Worm (Caenorhabditis elegans): Measurements from ENCODE around the gene Y113G7B.28.
A peak's percentile ranks its signal among the peaks of the same experiment; 100 is the strongest.

The Y113G7B.28 gene

ce11 chrV:20195451-20196036, at the start of gene Y113G7B.28, which contains the start of gene srh-217:
TSS of gene Y113G7B.28 (plus strand) at chrV:20195986.
TSS of gene srh-217 (minus strand) at chrV:20195551.
- TF ChIP-seq C34F6.9 (tag; optimal IDR thresholded peaks at IDR 0.05) (no peak), Y55F3AM.14 (GFP tag; optimal IDR thresholded peaks at IDR 0.05) (no peak), unc-39 (tag; optimal IDR thresholded peaks at IDR 0.05) (no peak), nhr-6 (tag; optimal IDR thresholded peaks at IDR 0.05) (no peak), ztf-4 (tag; optimal IDR thresholded peaks at IDR 0.05) (no peak), skn-1 (tag; optimal IDR thresholded peaks at IDR 0.05) (no peak), ceh-82 (tag; optimal IDR thresholded peaks at IDR 0.05) (no peak), nhr-23 (tag; optimal IDR thresholded peaks at IDR 0.05) (no peak), ztf-11 (tag; optimal IDR thresholded peaks at IDR 0.05) (no peak), nhr-237 (tag; optimal IDR thresholded peaks at IDR 0.05) (no peak), mdl-1 (tag; optimal IDR thresholded peaks at IDR 0.05) (no peak), mbf-1 (tag; optimal IDR thresholded peaks at IDR 0.05) (no peak), nhr-10 (tag; optimal IDR thresholded peaks at IDR 0.05) (no peak), nhr-25 (tag; optimal IDR thresholded peaks at IDR 0.05) (no peak), sem-4 (tag; optimal IDR thresholded peaks at IDR 0.05) (no peak), crh-2 (tag; optimal IDR thresholded peaks at IDR 0.05) (no peak), zag-1 (tag; optimal IDR thresholded peaks at IDR 0.05) (no peak), fos-1 (tag; optimal IDR thresholded peaks at IDR 0.05) (no peak), elt-1 (tag; optimal IDR thresholded peaks at IDR 0.05) (no peak), ama-1 (optimal IDR thresholded peaks at IDR 0.05) (no peak)

- peak; percentile 75 for TF ChIP-seq fos-1 (tag; optimal IDR thresholded peaks at IDR 0.05)
- TF ChIP-seq Y55F3AM.14 (GFP tag; optimal IDR thresholded peaks at IDR 0.05), result no peak
- TF ChIP-seq egl-27 (tag; optimal IDR thresholded peaks at IDR 0.05), result no peak
- TF ChIP-seq lin-13 (GFP tag; optimal IDR thresholded peaks at IDR 0.05), result no peak
- no peak for TF ChIP-seq skn-1 (tag; optimal IDR thresholded peaks at IDR 0.05)
- TF ChIP-seq nhr-11 (tag; optimal IDR thresholded peaks at IDR 0.05), result no peak
- no peak for TF ChIP-seq lin-11 (tag; optimal IDR thresholded peaks at IDR 0.05)
- TF ChIP-seq ztf-11 (tag; optimal IDR thresholded peaks at IDR 0.05), result no peak
- TF ChIP-seq sma-9 (GFP tag; optimal IDR thresholded peaks at IDR 0.05), result no peak
- TF ChIP-seq sma-9 (tag; optimal IDR thresholded peaks at IDR 0.05), result no peak
- no peak for TF ChIP-seq peb-1 (tag; optimal IDR thresholded peaks at IDR 0.05)
- TF ChIP-seq snpc-4 (tag; optimal IDR thresholded peaks at IDR 0.05), result no peak
- TF ChIP-seq gmeb-1 (tag; optimal IDR thresholded peaks at IDR 0.05), result peak; percentile 35
- TF ChIP-seq nhr-23 (tag; optimal IDR thresholded peaks at IDR 0.05), result no peak
- TF ChIP-seq unc-62 (GFP tag; optimal IDR thresholded peaks at IDR 0.05), result no peak
Observed at ce11 chrV:20147662-20148245, 48.0 kb upstream of the Y113G7B.28 start, which contains the start of gene Y113G7A.13. TSS of gene Y113G7A.13 (plus strand) at chrV:20148195.

- no peak for TF ChIP-seq ZK546.5 (tag; optimal IDR thresholded peaks at IDR 0.05)
- no peak for TF ChIP-seq lin-13 (GFP tag; optimal IDR thresholded peaks at IDR 0.05)
- TF ChIP-seq nhr-11 (tag; optimal IDR thresholded peaks at IDR 0.05), result no peak
- no peak for TF ChIP-seq nhr-129 (tag; optimal IDR thresholded peaks at IDR 0.05)
- no peak for TF ChIP-seq mbf-1 (tag; optimal IDR thresholded peaks at IDR 0.05)
- no peak for TF ChIP-seq unc-62 (GFP tag; optimal IDR thresholded peaks at IDR 0.05)
- no peak for TF ChIP-seq mdl-1 (tag; optimal IDR thresholded peaks at IDR 0.05)
- TF ChIP-seq Y55F3AM.14 (GFP tag; optimal IDR thresholded peaks at IDR 0.05), result no peak
- TF ChIP-seq elt-3 (tag; optimal IDR thresholded peaks at IDR 0.05), result no peak
Observed at ce11 chrV:20151432-20151831, 44.4 kb upstream of the Y113G7B.28 start, which contains the start of gene F19B2.7. TSS of gene F19B2.7 (plus strand) at chrV:20151732.

- TF ChIP-seq fos-1 (tag; optimal IDR thresholded peaks at IDR 0.05), result no peak
- TF ChIP-seq nhr-25 (tag; optimal IDR thresholded peaks at IDR 0.05), result no peak
- TF ChIP-seq sma-9 (GFP tag; optimal IDR thresholded peaks at IDR 0.05), result no peak
- no peak for TF ChIP-seq sma-9 (tag; optimal IDR thresholded peaks at IDR 0.05)
- TF ChIP-seq elt-3 (tag; optimal IDR thresholded peaks at IDR 0.05), result no peak
- TF ChIP-seq skn-1 (tag; optimal IDR thresholded peaks at IDR 0.05), result no peak
- TF ChIP-seq snpc-4 (tag; optimal IDR thresholded peaks at IDR 0.05), result no peak
- TF ChIP-seq gmeb-1 (tag; optimal IDR thresholded peaks at IDR 0.05), result no peak
- TF ChIP-seq crh-2 (tag; optimal IDR thresholded peaks at IDR 0.05), result no peak
- TF ChIP-seq nhr-237 (tag; optimal IDR thresholded peaks at IDR 0.05), result no peak
- TF ChIP-seq aly-2 (tag; optimal IDR thresholded peaks at IDR 0.05), result no peak
- TF ChIP-seq zag-1 (tag; optimal IDR thresholded peaks at IDR 0.05), result no peak
- TF ChIP-seq nhr-11 (tag; optimal IDR thresholded peaks at IDR 0.05), result no peak
- no peak for TF ChIP-seq lsy-2 (tag; optimal IDR thresholded peaks at IDR 0.05)
- no peak for TF ChIP-seq ceh-16 (tag; optimal IDR thresholded peaks at IDR 0.05)
- no peak for TF ChIP-seq lin-11 (tag; optimal IDR thresholded peaks at IDR 0.05)
Observed at ce11 chrV:20151855-20152254, 43.9 kb upstream of the Y113G7B.28 start.
